Worm (Caenorhabditis elegans) whole organism, L3 larva: ENCODE measurements around the gene F26G5.1.

Source experiments
- aly-2 ChIP-seq: fragments of 150-350 bp; optimal IDR thresholded peaks from 2 replicates; lab custom pipeline; 2014; ENCODE audit warnings: missing biosample characterization, missing genetic modification characterization
- ceh-16 ChIP-seq: sonication (generic microtip); optimal IDR thresholded peaks from 2 replicates; lab custom pipeline; 2017; ENCODE audit warnings: missing biosample characterization, missing genetic modification characterization
- egl-27 ChIP-seq: sonication (generic microtip); optimal IDR thresholded peaks from 4 replicates; lab custom pipeline; 2017; ENCODE audit warnings: missing biosample characterization, missing genetic modification reagents, missing genetic modification characterization
- fos-1 ChIP-seq: fragments of 150-350 bp; optimal IDR thresholded peaks from 2 replicates; lab custom pipeline; 2014; ENCODE audit warnings: missing biosample characterization, missing genetic modification characterization
- hmg-11 ChIP-seq: sonication (generic microtip); optimal IDR thresholded peaks from 2 replicates; lab custom pipeline; 2016; ENCODE audit warnings: missing genetic modification characterization, missing compliant biosample characterization
- lin-15B ChIP-seq: fragments of 150-350 bp; optimal IDR thresholded peaks from 2 replicates; lab custom pipeline; 2014; ENCODE audit warnings: missing biosample characterization, missing genetic modification characterization
- nhr-77 ChIP-seq: fragments of 150-350 bp; optimal IDR thresholded peaks from 2 replicates; lab custom pipeline; 2014; ENCODE audit warnings: missing biosample characterization, missing genetic modification characterization
- pha-4 ChIP-seq: fragments of 150-350 bp; optimal IDR thresholded peaks from 2 replicates; lab custom pipeline; 2014; ENCODE audit warnings: missing biosample characterization, missing genetic modification reagents, missing genetic modification characterization
- pqm-1 ChIP-seq: fragments of 150-350 bp; optimal IDR thresholded peaks from 2 replicates; lab custom pipeline; 2017; ENCODE audit warnings: missing biosample characterization, missing genetic modification characterization, inconsistent platforms
- skn-1 ChIP-seq: fragments of 150-350 bp; optimal IDR thresholded peaks from 2 replicates; lab custom pipeline; 2014; ENCODE audit warnings: missing biosample characterization, missing genetic modification characterization
- tbx-2 ChIP-seq: sonication (generic microtip); optimal IDR thresholded peaks from 2 replicates; lab custom pipeline; 2016; ENCODE audit warnings: mild to moderate bottlenecking, missing genetic modification characterization, missing compliant biosample characterization
- unc-39 ChIP-seq: sonication (generic microtip); optimal IDR thresholded peaks from 4 replicates; lab custom pipeline; 2017; ENCODE audit warnings: missing biosample characterization, missing genetic modification characterization
- zag-1 ChIP-seq: fragments of 150-350 bp; optimal IDR thresholded peaks from 2 replicates; lab custom pipeline; 2014; ENCODE audit warnings: missing biosample characterization, missing genetic modification characterization

- no peak for TF ChIP-seq fos-1 (tag; lab: Kevin White, UChicago)
- no peak for TF ChIP-seq zag-1 (tag; lab: Kevin White, UChicago)
- TF ChIP-seq nhr-77 (tag; lab: Kevin White, UChicago): no peak
- TF ChIP-seq skn-1 (tag; lab: Kevin White, UChicago): no peak
- TF ChIP-seq pha-4 (tag; lab: Kevin White, UChicago): no peak
- no peak for TF ChIP-seq ceh-16 (tag; lab: Kevin White, UChicago)
- TF ChIP-seq pqm-1: no peak
- no peak for TF ChIP-seq tbx-2 (tag; lab: Kevin White, UChicago)
- no peak for TF ChIP-seq hmg-11 (tag; lab: Kevin White, UChicago)
- no peak for TF ChIP-seq lin-15B
- no peak for TF ChIP-seq unc-39 (tag; lab: Kevin White, UChicago)
- no peak for TF ChIP-seq egl-27 (tag; lab: Kevin White, UChicago)
- TF ChIP-seq aly-2 (tag; lab: Kevin White, UChicago): no peak
Observed at ce11 chrV:4972943-4973342, 2.3 kb upstream of the F26G5.1 start, which contains the start of gene srsx-9.
